Worm (Caenorhabditis elegans) whole organism, L2 larva: Measurements from ENCODE around the gene srx-29.

Source experiments
- C34F6.9 ChIP-seq: fragments of 150-350 bp; optimal IDR thresholded peaks from 2 replicates; lab custom pipeline; 2014; ENCODE audit warnings: missing biosample characterization, missing genetic modification characterization
- F13H6.1 ChIP-seq: sonication (generic microtip); optimal IDR thresholded peaks from 2 replicates; lab custom pipeline; 2016; ENCODE audit warnings: missing genetic modification characterization, missing compliant biosample characterization
- R02D3.7 ChIP-seq: fragments of 150-350 bp; optimal IDR thresholded peaks from 2 replicates; lab custom pipeline; 2014; ENCODE audit warnings: missing biosample characterization, missing genetic modification characterization
- Y55F3AM.14 ChIP-seq: fragments of 200-800 bp; sonication (Bioruptor generic); optimal IDR thresholded peaks from 2 replicates; lab custom pipeline; 2018; ENCODE audit warnings: mild to moderate bottlenecking, missing genetic modification characterization, missing compliant biosample characterization
- ZK546.5 ChIP-seq: sonication (generic microtip); optimal IDR thresholded peaks from 2 replicates; lab custom pipeline; 2017; ENCODE audit warnings: missing biosample characterization, missing genetic modification characterization
- alr-1 ChIP-seq: fragments of 150-350 bp; optimal IDR thresholded peaks from 2 replicates; lab custom pipeline; 2014; ENCODE audit warnings: missing biosample characterization, missing genetic modification characterization
- aly-2 ChIP-seq: fragments of 150-350 bp; optimal IDR thresholded peaks from 2 replicates; lab custom pipeline; 2014; ENCODE audit warnings: missing biosample characterization, missing genetic modification characterization
- ama-1 ChIP-seq: fragments of 150-350 bp; optimal IDR thresholded peaks from 2 replicates; lab custom pipeline; 2018; ENCODE audit warnings: inconsistent platforms
- blmp-1 ChIP-seq: sonication (generic microtip); optimal IDR thresholded peaks from 2 replicates; lab custom pipeline; 2017; ENCODE audit warnings: missing genetic modification characterization, mild to moderate bottlenecking, missing compliant biosample characterization, antibody characterized with exemption, moderate library complexity; ENCODE audit not compliant: insufficient read depth
- ceh-16 ChIP-seq: fragments of 150-350 bp; optimal IDR thresholded peaks from 2 replicates; lab custom pipeline; 2014; ENCODE audit warnings: missing biosample characterization, missing genetic modification characterization
- ceh-82 ChIP-seq: fragments of 150-350 bp; optimal IDR thresholded peaks from 2 replicates; lab custom pipeline; 2014; ENCODE audit warnings: missing biosample characterization, missing genetic modification characterization
- crh-2 ChIP-seq: sonication (generic microtip); optimal IDR thresholded peaks from 2 replicates; lab custom pipeline; 2017; ENCODE audit warnings: missing biosample characterization, missing genetic modification characterization
- dmd-4 ChIP-seq: sonication (generic microtip); optimal IDR thresholded peaks from 2 replicates; lab custom pipeline; 2017; ENCODE audit warnings: missing biosample characterization, missing genetic modification characterization
- elt-1 ChIP-seq: fragments of 150-350 bp; optimal IDR thresholded peaks from 2 replicates; lab custom pipeline; 2014; ENCODE audit warnings: missing biosample characterization, missing genetic modification characterization
- fos-1 ChIP-seq: fragments of 150-350 bp; optimal IDR thresholded peaks from 2 replicates; lab custom pipeline; 2014; ENCODE audit warnings: missing biosample characterization, missing genetic modification characterization
- lin-11 ChIP-seq: fragments of 150-350 bp; sonication (generic microtip); optimal IDR thresholded peaks from 2 replicates; lab custom pipeline; 2014; ENCODE audit warnings: missing biosample characterization, missing genetic modification characterization, inconsistent platforms, mixed read lengths
- lin-13 ChIP-seq: fragments of 150-350 bp; optimal IDR thresholded peaks from 2 replicates; lab custom pipeline; 2014; ENCODE audit warnings: missing biosample characterization, missing genetic modification reagents, missing genetic modification characterization
- lin-39 ChIP-seq: fragments of 150-350 bp; optimal IDR thresholded peaks from 2 replicates; lab custom pipeline; 2014; ENCODE audit warnings: missing biosample characterization, missing genetic modification reagents, missing genetic modification characterization
- lsy-2 ChIP-seq, 2 experiments: fragments of 150-350 bp in 1 of 2; sonication (generic microtip) in 1 of 2; optimal IDR thresholded peaks; 2 replicates each; lab custom pipeline; 2014 to 2017; ENCODE audit warnings: missing biosample characterization in 2 of 2, missing genetic modification characterization in 2 of 2
- mab-5 ChIP-seq: fragments of 150-350 bp; optimal IDR thresholded peaks from 2 replicates; lab custom pipeline; 2014; ENCODE audit warnings: missing biosample characterization, missing genetic modification characterization
- mbf-1 ChIP-seq: sonication (generic microtip); optimal IDR thresholded peaks from 2 replicates; lab custom pipeline; 2017; ENCODE audit warnings: missing biosample characterization, missing genetic modification characterization
- nhr-10 ChIP-seq: sonication (generic microtip); optimal IDR thresholded peaks from 2 replicates; lab custom pipeline; 2017; ENCODE audit warnings: missing biosample characterization, missing genetic modification characterization
- nhr-11 ChIP-seq: fragments of 150-350 bp; optimal IDR thresholded peaks from 2 replicates; lab custom pipeline; 2014; ENCODE audit warnings: missing biosample characterization, missing genetic modification characterization
- nhr-12 ChIP-seq: fragments of 150-350 bp; optimal IDR thresholded peaks from 2 replicates; lab custom pipeline; 2014; ENCODE audit warnings: missing biosample characterization, missing genetic modification characterization
- nhr-21 ChIP-seq: fragments of 150-350 bp; optimal IDR thresholded peaks from 2 replicates; lab custom pipeline; 2014; ENCODE audit warnings: missing biosample characterization, missing genetic modification characterization
- nhr-23 ChIP-seq: fragments of 150-350 bp; optimal IDR thresholded peaks from 2 replicates; lab custom pipeline; 2014; ENCODE audit warnings: missing biosample characterization, missing genetic modification reagents, missing genetic modification characterization
- nhr-25 ChIP-seq: fragments of 150-350 bp; sonication (generic microtip); optimal IDR thresholded peaks from 3 replicates; lab custom pipeline; 2014; ENCODE audit warnings: missing biosample characterization, missing genetic modification characterization
- nhr-6 ChIP-seq: fragments of 150-350 bp; optimal IDR thresholded peaks from 2 replicates; lab custom pipeline; 2014; ENCODE audit warnings: missing biosample characterization, missing genetic modification characterization
- sem-4 ChIP-seq: fragments of 150-350 bp; optimal IDR thresholded peaks from 2 replicates; lab custom pipeline; 2014; ENCODE audit warnings: missing biosample characterization, missing genetic modification reagents, missing genetic modification characterization
- skn-1 ChIP-seq: sonication (generic microtip); optimal IDR thresholded peaks from 2 replicates; lab custom pipeline; 2017; ENCODE audit warnings: missing biosample characterization, missing genetic modification characterization
- sma-3 ChIP-seq: sonication (generic microtip); optimal IDR thresholded peaks from 2 replicates; lab custom pipeline; 2016; ENCODE audit warnings: missing genetic modification reagents, missing genetic modification characterization, missing compliant biosample characterization
- unc-55 ChIP-seq: fragments of 150-350 bp; sonication (generic microtip); optimal IDR thresholded peaks from 3 replicates; lab custom pipeline; 2014; ENCODE audit warnings: missing biosample characterization, missing genetic modification reagents, missing genetic modification characterization
- unc-62 ChIP-seq: fragments of 150-350 bp; optimal IDR thresholded peaks from 2 replicates; lab custom pipeline; 2014; ENCODE audit warnings: missing biosample characterization, missing genetic modification reagents, missing genetic modification characterization
- zag-1 ChIP-seq: fragments of 150-350 bp; optimal IDR thresholded peaks from 2 replicates; lab custom pipeline; 2014; ENCODE audit warnings: missing biosample characterization, missing genetic modification characterization
- ztf-1 ChIP-seq: fragments of 200-800 bp; sonication (Bioruptor generic); conservative IDR thresholded peaks from 2 replicates; pipeline ENCODE4 v1.3.6; 2022; ENCODE audit warnings: missing genetic modification characterization, missing compliant biosample characterization
- ztf-11 ChIP-seq: sonication (generic microtip); optimal IDR thresholded peaks from 2 replicates; lab custom pipeline; 2017; ENCODE audit warnings: missing biosample characterization, missing genetic modification characterization

The srx-29 gene

DNA sequence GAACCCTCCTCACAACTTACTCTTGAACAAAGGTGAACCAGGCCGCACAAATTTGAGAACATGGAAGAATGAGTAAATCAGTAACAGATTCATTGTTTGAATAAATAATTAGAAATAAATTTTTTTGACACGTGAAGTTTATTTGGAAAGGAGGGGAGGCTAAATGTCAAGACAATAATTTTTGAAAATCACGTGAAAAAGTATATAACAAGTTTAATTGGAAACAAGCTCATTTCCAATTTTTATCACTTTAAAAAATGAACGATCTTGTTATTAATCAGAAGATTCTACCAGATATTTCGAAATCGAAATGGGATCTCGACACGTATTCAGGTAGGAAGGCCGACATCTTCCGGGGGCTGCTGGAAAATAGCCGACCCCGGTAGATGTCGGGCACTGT lies 28.6 kb upstream of the srx-29 start, which contains the start of the genes irld-57 and sfxn-1.3:
irld-57 (minus strand) TSS at position 101 of the 400 bp plus-strand sequence.
sfxn-1.3 (plus strand) TSS at position 232 of the 400 bp plus-strand sequence.
- TF ChIP-seq dmd-4 (tag; lab: Kevin White, UChicago): no peak
- TF ChIP-seq, all 48 proteins: peak for 0

- no peak for TF ChIP-seq crh-2
- no peak for TF ChIP-seq lin-11 (tag; lab: Kevin White, UChicago)
- TF ChIP-seq nhr-25 (tag; lab: Kevin White, UChicago): no peak
- TF ChIP-seq alr-1 (tag; lab: Kevin White, UChicago): no peak
- TF ChIP-seq, all 48 proteins: peak for 0
Observed at ce11 chrV:15721888-15722287, 23.9 kb upstream of the srx-29 start, which contains the start of gene srh-140. Gene srh-140, plus strand, starts transcription at chrV:15722188.

- TF ChIP-seq R02D3.7 (tag; lab: Kevin White, UChicago): no peak
- no peak for TF ChIP-seq sma-3 (GFP tag; lab: Kevin White, UChicago)
- TF ChIP-seq blmp-1 (tag; lab: Kevin White, UChicago): no peak
- TF ChIP-seq nhr-10 (tag; lab: Kevin White, UChicago): no peak
- no peak for TF ChIP-seq ztf-1 (GFP tag; lab: Robert Waterston, UW)
Observed at ce11 chrV:15721431-15721830, 23.4 kb upstream of the srx-29 start.

DNA sequence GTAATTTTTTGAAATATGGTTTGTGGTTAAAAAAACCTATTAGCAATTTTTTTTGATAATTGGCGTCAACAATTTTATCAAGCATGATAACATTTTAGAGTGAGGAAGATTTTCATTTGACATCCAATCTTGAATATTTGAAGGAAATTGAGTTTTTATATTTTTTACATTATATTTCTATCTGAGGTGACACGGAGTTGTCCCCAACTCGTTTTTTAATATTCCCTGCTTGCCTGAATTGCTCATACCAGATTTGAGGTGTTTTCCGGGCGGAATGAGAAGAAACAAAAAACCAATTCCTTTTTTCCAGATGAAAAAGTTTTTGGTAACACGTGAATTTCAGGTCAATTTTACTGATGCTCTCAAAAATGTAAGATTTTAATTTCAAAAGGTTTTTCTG lies 21.6 kb upstream of the srx-29 start, which contains the start of gene Y6E2A.7:
Y6E2A.7 (plus strand) TSS at position 301 of the 400 bp plus-strand sequence.
- TF ChIP-seq unc-55 (GFP tag; lab: Kevin White, UChicago): no peak
- no peak for TF ChIP-seq alr-1 (tag; lab: Kevin White, UChicago)
- TF ChIP-seq zag-1: no peak
- no peak for TF ChIP-seq nhr-11 (tag; lab: Kevin White, UChicago)
- TF ChIP-seq skn-1 (tag; lab: Kevin White, UChicago): no peak
- no peak for TF ChIP-seq unc-62
- no peak for TF ChIP-seq C34F6.9 (tag; lab: Kevin White, UChicago)
- TF ChIP-seq fos-1 (tag; lab: Kevin White, UChicago): no peak
- TF ChIP-seq ZK546.5 (tag; lab: Kevin White, UChicago): no peak

ce11 chrV:15718562-15718961 lies 20.6 kb upstream of the srx-29 start, which contains the start of gene Y6E2A.5:
Gene Y6E2A.5, minus strand, starts transcription at chrV:15718662.
- TF ChIP-seq ceh-82 (no peak), nhr-21 (tag; lab: Kevin White, UChicago) (no peak), elt-1 (no peak), C34F6.9 (tag; lab: Kevin White, UChicago) (no peak), Y55F3AM.14 (no peak), ceh-16 (tag; lab: Kevin White, UChicago) (no peak), ztf-1 (GFP tag; lab: Robert Waterston, UW) (no peak), sma-3 (GFP tag; lab: Kevin White, UChicago) (no peak), lin-13 (GFP tag; lab: Kevin White, UChicago) (no peak), dmd-4 (tag; lab: Kevin White, UChicago) (no peak), ama-1 (lab: Kevin White, UChicago) (no peak)

ce11 chrV:15716679-15717078 lies 18.7 kb upstream of the srx-29 start, which contains the start of gene Y6E2A.4:
Gene Y6E2A.4, minus strand, starts transcription at chrV:15716779.
- TF ChIP-seq nhr-11 (tag; lab: Kevin White, UChicago) (no peak), C34F6.9 (tag; lab: Kevin White, UChicago) (no peak), ZK546.5 (tag; lab: Kevin White, UChicago) (no peak), aly-2 (tag; lab: Kevin White, UChicago) (no peak)

- no peak for TF ChIP-seq lin-39 (tag; lab: Kevin White, UChicago)
- no peak for TF ChIP-seq ZK546.5 (tag; lab: Kevin White, UChicago)
- TF ChIP-seq nhr-6 (tag; lab: Kevin White, UChicago): no peak
- TF ChIP-seq F13H6.1 (tag; lab: Kevin White, UChicago): no peak
- no peak for TF ChIP-seq R02D3.7 (tag; lab: Kevin White, UChicago)
- TF ChIP-seq mab-5 (tag; lab: Kevin White, UChicago): no peak
- no peak for TF ChIP-seq nhr-12 (tag; lab: Kevin White, UChicago)
- TF ChIP-seq mbf-1 (tag; lab: Kevin White, UChicago): no peak
- no peak for TF ChIP-seq unc-62
- no peak for TF ChIP-seq lsy-2 (tag; optimal IDR thresholded peaks at IDR 0.05; lab: Kevin White, UChicago)
- TF ChIP-seq ztf-11 (tag; lab: Kevin White, UChicago): no peak
- TF ChIP-seq elt-1: no peak
- TF ChIP-seq nhr-23: no peak
- TF ChIP-seq nhr-11 (tag; lab: Kevin White, UChicago): no peak
- no peak for TF ChIP-seq fos-1 (tag; lab: Kevin White, UChicago)
- TF ChIP-seq sem-4 (tag; lab: Kevin White, UChicago): no peak
- TF ChIP-seq lin-11 (tag; lab: Kevin White, UChicago): no peak
- TF ChIP-seq C34F6.9 (tag; lab: Kevin White, UChicago): no peak
Observed at ce11 chrV:15715636-15716035, 17.6 kb upstream of the srx-29 start.
